Worm (Caenorhabditis elegans) whole organism, L1 larva: ENCODE data around the gene Y48E1C.4.

ENCODE experiments used
- C16A3.4 ChIP-seq: fragments of 150-350 bp; optimal IDR thresholded peaks from 2 replicates; lab custom pipeline; 2014; ENCODE audit warnings: missing biosample characterization, missing genetic modification characterization
- Y116A8C.19 ChIP-seq: sonication (generic microtip); optimal IDR thresholded peaks from 2 replicates; lab custom pipeline; 2016; ENCODE audit warnings: missing compliant biosample characterization, missing genetic modification characterization, borderline replicate concordance
- ceh-8 ChIP-seq: fragments of 200-800 bp; sonication (Bioruptor generic); optimal IDR thresholded peaks from 2 replicates; lab custom pipeline; 2018; ENCODE audit warnings: mild to moderate bottlenecking, missing genetic modification characterization, moderate library complexity, missing compliant biosample characterization
- ceh-88 ChIP-seq: fragments of 200-800 bp; sonication (Bioruptor generic); IDR thresholded peaks from 2 replicates; pipeline ENCODE4 v1.3.6; 2022; ENCODE audit warnings: missing genetic modification characterization, missing compliant biosample characterization
- ceh-90 ChIP-seq: sonication (generic microtip); optimal IDR thresholded peaks from 2 replicates; lab custom pipeline; 2016; ENCODE audit warnings: missing genetic modification characterization, missing compliant biosample characterization
- ces-1 ChIP-seq: fragments of 150-350 bp; optimal IDR thresholded peaks from 2 replicates; lab custom pipeline; 2014; ENCODE audit warnings: missing biosample characterization, missing genetic modification reagents, missing genetic modification characterization
- dpl-1 ChIP-seq, 3 experiments: fragments of 150-350 bp in 2 of 3; sonication (generic microtip) in 1 of 3; optimal IDR thresholded peaks; 2 replicates each; lab custom pipeline; 2014 to 2017; ENCODE audit warnings: missing biosample characterization in 3 of 3, missing genetic modification characterization in 3 of 3, missing genetic modification reagents in 3 of 3
- efl-1 ChIP-seq, 4 experiments: fragments of 150-350 bp; optimal IDR thresholded peaks in 3 of 4; peaks in 1 of 4; 1 replicate in 1 of 4; 2 replicates in 3 of 4; lab custom pipeline; 2014; ENCODE audit warnings: missing biosample characterization in 2 of 4, missing genetic modification characterization in 2 of 4, missing genetic modification reagents in 2 of 4
- elt-2 ChIP-seq: sonication (generic microtip); optimal IDR thresholded peaks from 2 replicates; lab custom pipeline; 2016; ENCODE audit warnings: missing genetic modification characterization, mild to moderate bottlenecking, inconsistent platforms, missing compliant biosample characterization, missing genetic modification reagents
- elt-3 ChIP-seq, 6 experiments: fragments of 150-350 bp in 1 of 6; sonication (generic microtip); optimal IDR thresholded peaks; 2 replicates each; lab custom pipeline; 2017 to 2018; ENCODE audit warnings: missing biosample characterization in 6 of 6, missing genetic modification characterization in 6 of 6, inconsistent platforms in 1 of 6
- ets-5 ChIP-seq: fragments of 200-800 bp; sonication (Bioruptor generic); IDR thresholded peaks from 2 replicates; pipeline ENCODE4 v1.3.6; 2022; ENCODE audit warnings: missing genetic modification characterization, missing compliant biosample characterization
- fkh-4 ChIP-seq: sonication (generic microtip); optimal IDR thresholded peaks from 2 replicates; lab custom pipeline; 2016; ENCODE audit warnings: missing compliant biosample characterization, missing genetic modification characterization, borderline replicate concordance
- fos-1 ChIP-seq: fragments of 150-350 bp; optimal IDR thresholded peaks from 2 replicates; lab custom pipeline; 2014; ENCODE audit warnings: missing biosample characterization, missing genetic modification characterization
- grh-1 ChIP-seq: fragments of 200-800 bp; sonication (Bioruptor generic); IDR thresholded peaks from 2 replicates; pipeline ENCODE4 v1.3.6; 2022; ENCODE audit warnings: missing genetic modification reagents, missing genetic modification characterization, missing compliant biosample characterization
- hpl-2 ChIP-seq: fragments of 150-350 bp; optimal IDR thresholded peaks from 2 replicates; lab custom pipeline; 2014; ENCODE audit warnings: missing biosample characterization, missing genetic modification reagents, missing genetic modification characterization
- lin-13 ChIP-seq: fragments of 150-350 bp; optimal IDR thresholded peaks from 2 replicates; lab custom pipeline; 2014; ENCODE audit warnings: missing biosample characterization, missing genetic modification reagents, missing genetic modification characterization
- lin-14 ChIP-seq: fragments of 200-800 bp; sonication (Bioruptor generic); optimal IDR thresholded peaks from 2 replicates; lab custom pipeline; 2018; ENCODE audit warnings: mild to moderate bottlenecking, missing genetic modification characterization, moderate library complexity, missing compliant biosample characterization
- lin-15B ChIP-seq: fragments of 150-350 bp; sonication (generic microtip); optimal IDR thresholded peaks from 3 replicates; lab custom pipeline; 2014; ENCODE audit warnings: missing biosample characterization, missing genetic modification characterization
- lin-35 ChIP-seq, 2 experiments: fragments of 150-350 bp; optimal IDR thresholded peaks; 2 replicates each; lab custom pipeline; 2014; ENCODE audit warnings: missing biosample characterization in 2 of 2, missing genetic modification characterization in 2 of 2, missing genetic modification reagents in 2 of 2
- lsy-2 ChIP-seq, 2 experiments: fragments of 150-350 bp; optimal IDR thresholded peaks; 2 replicates each; lab custom pipeline; 2014; ENCODE audit warnings: missing biosample characterization in 2 of 2, missing genetic modification characterization in 2 of 2
- mdl-1 ChIP-seq, 2 experiments: fragments of 150-350 bp; optimal IDR thresholded peaks; 2 replicates each; lab custom pipeline; 2014 to 2017; ENCODE audit warnings: missing biosample characterization in 2 of 2, missing genetic modification characterization in 2 of 2, inconsistent platforms in 1 of 2
- mep-1 ChIP-seq: fragments of 150-350 bp; optimal IDR thresholded peaks from 2 replicates; lab custom pipeline; 2014; ENCODE audit warnings: missing biosample characterization, missing genetic modification characterization
- nhr-19 ChIP-seq: fragments of 200-800 bp; sonication (Bioruptor generic); conservative IDR thresholded peaks from 2 replicates; pipeline ENCODE4 v1.3.6; 2022; ENCODE audit warnings: missing genetic modification characterization, missing compliant biosample characterization
- nhr-20 ChIP-seq: sonication (generic microtip); optimal IDR thresholded peaks from 2 replicates; lab custom pipeline; 2016; ENCODE audit warnings: mild to moderate bottlenecking, missing genetic modification characterization, missing compliant biosample characterization
- nhr-47 ChIP-seq: sonication (generic microtip); optimal IDR thresholded peaks from 2 replicates; lab custom pipeline; 2016; ENCODE audit warnings: mild to moderate bottlenecking, missing genetic modification characterization, moderate library complexity, missing compliant biosample characterization
- nhr-71 ChIP-seq: sonication (generic microtip); optimal IDR thresholded peaks from 2 replicates; lab custom pipeline; 2016; ENCODE audit warnings: mild to moderate bottlenecking, missing genetic modification characterization, moderate library complexity, missing compliant biosample characterization
- nhr-76 ChIP-seq: sonication (generic microtip); optimal IDR thresholded peaks from 2 replicates; lab custom pipeline; 2017; ENCODE audit warnings: missing biosample characterization, missing genetic modification characterization
- nhr-77 ChIP-seq: fragments of 150-350 bp; optimal IDR thresholded peaks from 2 replicates; lab custom pipeline; 2014; ENCODE audit warnings: missing biosample characterization, missing genetic modification characterization
- nhr-84 ChIP-seq: sonication (generic microtip); optimal IDR thresholded peaks from 2 replicates; lab custom pipeline; 2017; ENCODE audit warnings: missing biosample characterization, missing genetic modification characterization
- nhr-85 ChIP-seq: sonication (generic microtip); peaks from one replicate; lab custom pipeline; 2016; ENCODE audit warnings: missing genetic modification characterization, inconsistent platforms, missing compliant biosample characterization
- nhr-90 ChIP-seq: sonication (generic microtip); optimal IDR thresholded peaks from 2 replicates; lab custom pipeline; 2016; ENCODE audit warnings: mild to moderate bottlenecking, missing genetic modification characterization, missing compliant biosample characterization; ENCODE audit not compliant: poor library complexity
- pag-3 ChIP-seq: sonication (generic microtip); optimal IDR thresholded peaks from 2 replicates; lab custom pipeline; 2017; ENCODE audit warnings: missing genetic modification characterization, mild to moderate bottlenecking, missing compliant biosample characterization, antibody characterized with exemption, borderline replicate concordance; ENCODE audit not compliant: insufficient read depth
- pax-3 ChIP-seq: fragments of 200-800 bp; sonication (Bioruptor generic); optimal IDR thresholded peaks from 2 replicates; lab custom pipeline; 2018; ENCODE audit warnings: mild to moderate bottlenecking, missing genetic modification characterization, moderate library complexity, missing compliant biosample characterization
- pqm-1 ChIP-seq: sonication (generic microtip); optimal IDR thresholded peaks from 3 replicates; lab custom pipeline; 2017; ENCODE audit warnings: missing biosample characterization, missing genetic modification characterization
- skn-1 ChIP-seq: fragments of 150-350 bp; optimal IDR thresholded peaks from 2 replicates; lab custom pipeline; 2014; ENCODE audit warnings: missing biosample characterization, missing genetic modification characterization
- snu-23 ChIP-seq: sonication (generic microtip); optimal IDR thresholded peaks from 2 replicates; lab custom pipeline; 2016; ENCODE audit warnings: missing genetic modification characterization, missing compliant biosample characterization
- swsn-7 ChIP-seq: sonication (generic microtip); optimal IDR thresholded peaks from 2 replicates; lab custom pipeline; 2016; ENCODE audit warnings: missing genetic modification characterization, missing compliant biosample characterization
- tbx-2 ChIP-seq: sonication (generic microtip); optimal IDR thresholded peaks from 2 replicates; lab custom pipeline; 2016; ENCODE audit warnings: missing genetic modification characterization, missing compliant biosample characterization
- tlp-1 ChIP-seq: fragments of 150-350 bp; optimal IDR thresholded peaks from 2 replicates; lab custom pipeline; 2014; ENCODE audit warnings: missing biosample characterization, missing genetic modification characterization
- unc-30 ChIP-seq: sonication (generic microtip); optimal IDR thresholded peaks from 2 replicates; lab custom pipeline; 2017; ENCODE audit warnings: missing biosample characterization, missing genetic modification characterization
- unc-86 ChIP-seq: sonication (generic microtip); optimal IDR thresholded peaks from 2 replicates; lab custom pipeline; 2016; ENCODE audit warnings: missing genetic modification characterization, missing compliant biosample characterization
- vab-15 ChIP-seq: sonication (generic microtip); optimal IDR thresholded peaks from 2 replicates; lab custom pipeline; 2017; ENCODE audit warnings: missing genotype, mild to moderate bottlenecking, missing genetic modification characterization, missing compliant biosample characterization
- zag-1 ChIP-seq: fragments of 150-350 bp; optimal IDR thresholded peaks from 2 replicates; lab custom pipeline; 2014; ENCODE audit warnings: missing biosample characterization, missing genetic modification characterization

The Y48E1C.4 gene

DNA sequence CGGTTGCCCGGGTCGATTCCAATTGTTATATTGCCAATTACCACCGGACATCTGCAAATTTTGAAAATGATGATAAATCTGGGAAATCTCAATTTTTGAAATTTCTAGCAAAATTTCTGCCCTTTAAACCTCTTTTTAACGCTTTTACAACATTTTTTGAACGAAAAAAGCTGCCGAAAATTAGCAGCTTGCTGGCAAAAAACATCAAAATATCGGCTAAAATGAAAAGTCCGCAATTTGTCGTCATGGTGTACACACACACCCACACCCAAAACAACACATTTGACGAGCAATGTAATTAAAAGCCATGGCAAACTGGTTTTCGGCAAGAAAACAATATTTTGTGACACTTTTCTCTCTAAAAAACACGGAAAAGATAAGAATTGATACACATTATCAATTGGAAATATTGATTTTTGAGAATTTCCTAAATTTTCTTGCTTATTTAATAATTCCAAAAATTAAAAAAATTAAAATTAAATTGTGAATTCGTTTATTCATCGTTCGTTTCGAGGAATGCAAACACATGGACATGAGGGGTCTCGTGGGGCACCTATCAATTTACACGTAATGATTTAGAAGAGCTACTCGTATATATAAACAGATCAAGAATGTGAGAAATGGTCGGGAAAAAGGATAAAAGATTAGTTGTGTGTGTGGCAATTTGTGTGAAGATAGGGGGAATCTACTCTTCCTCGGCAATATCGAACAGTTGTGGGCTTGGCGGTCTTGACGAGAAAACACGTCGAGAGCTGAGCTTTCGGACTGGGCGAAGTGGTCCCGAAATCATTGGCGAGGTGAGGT, 24.2 kb upstream of the Y48E1C.4 start, which contains the start of gene pqn-27 (continued):
- TF ChIP-seq pqm-1 (tag; lab: Kevin White, UChicago) (no peak), pax-3 (tag; lab: Kevin White, UChicago) (no peak), unc-30 (tag; lab: Kevin White, UChicago) (no peak), ceh-88 (GFP tag; lab: Robert Waterston, UW) (no peak), nhr-76 (tag; lab: Kevin White, UChicago) (no peak), zag-1 (tag; lab: Kevin White, UChicago) (no peak), lin-15B (tag; lab: Kevin White, UChicago) (peak; percentile 36), ceh-90 (tag; lab: Kevin White, UChicago) (no peak), swsn-7 (tag; lab: Kevin White, UChicago) (peak; percentile 63), tlp-1 (no peak), hpl-2 (GFP tag; lab: Kevin White, UChicago) (no peak), nhr-84 (tag; lab: Kevin White, UChicago) (no peak), efl-1 (optimal IDR thresholded peaks at IDR 0.05; lab: Kevin White, UChicago) (peak; percentile 69 to 71), efl-1 (GFP tag; optimal IDR thresholded peaks at IDR 0.05 in 1 of 2; lab: Kevin White, UChicago) (peak; percentile 58 to 96), lin-13 (peak; percentile 44), nhr-77 (tag; lab: Kevin White, UChicago) (no peak), ces-1 (GFP tag; lab: Kevin White, UChicago) (no peak), ceh-8 (no peak), grh-1 (GFP tag; lab: Robert Waterston, UW) (peak; percentile 89), Y116A8C.19 (tag; lab: Kevin White, UChicago) (no peak), dpl-1 (GFP tag; optimal IDR thresholded peaks at IDR 0.05; lab: Kevin White, UChicago) (peak; percentile 53 to 58 (median 56)), vab-15 (tag; lab: Kevin White, UChicago) (no peak), unc-86 (tag; lab: Kevin White, UChicago) (no peak), nhr-47 (tag; lab: Kevin White, UChicago) (peak; percentile 74), fkh-4 (no peak), mdl-1 (tag; optimal IDR thresholded peaks at IDR 0.05; lab: Kevin White, UChicago) (no peak), C16A3.4 (peak; percentile 47), ets-5 (GFP tag; lab: Robert Waterston, UW) (no peak), elt-2 (peak; percentile 56), nhr-85 (tag; lab: Kevin White, UChicago) (peak; percentile 89), fos-1 (peak; percentile 47), elt-3 (tag; optimal IDR thresholded peaks at IDR 0.05; lab: Kevin White, UChicago) (peak in 2 of 6 experiments; percentile 86 to 94), lin-35 (GFP tag; optimal IDR thresholded peaks at IDR 0.05; lab: Kevin White, UChicago) (peak; percentile 39 to 70), nhr-71 (peak; percentile 81), nhr-19 (GFP tag; lab: Robert Waterston, UW) (peak; percentile 89), pag-3 (tag; lab: Kevin White, UChicago) (peak; percentile 10), nhr-90 (tag; lab: Kevin White, UChicago) (peak; percentile 77), tbx-2 (tag; lab: Kevin White, UChicago) (peak; percentile 79), mep-1 (tag; lab: Kevin White, UChicago) (peak; percentile 80)

DNA sequence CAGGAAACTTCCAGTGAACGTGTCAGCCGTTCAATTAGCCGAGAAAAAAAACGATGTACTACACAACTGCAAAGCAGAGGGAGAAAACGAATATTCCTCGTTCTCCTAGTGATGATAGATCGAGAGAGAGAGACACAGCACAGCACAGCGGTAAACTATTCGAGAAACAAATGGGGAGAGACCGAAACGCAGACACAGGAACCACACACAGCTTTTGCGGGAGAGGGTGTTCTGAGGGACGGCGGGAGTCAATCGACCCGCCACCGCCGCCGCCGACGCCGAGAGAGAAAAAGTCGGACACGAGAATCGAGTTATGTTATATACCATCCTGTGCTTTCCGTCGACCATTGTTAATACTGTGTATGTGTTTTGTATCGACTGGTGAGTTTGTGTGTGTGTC, 20.0 kb upstream of the Y48E1C.4 start:
- peak; percentile 14 for TF ChIP-seq skn-1 (tag; lab: Kevin White, UChicago)
- TF ChIP-seq swsn-7 (tag; lab: Kevin White, UChicago) = peak; percentile 22
- TF ChIP-seq ets-5 (GFP tag; lab: Robert Waterston, UW) = no peak
- peak; percentile 83 for TF ChIP-seq lin-14 (GFP tag; lab: Kevin White, UChicago)
- no peak for TF ChIP-seq lsy-2 (tag; optimal IDR thresholded peaks at IDR 0.05; lab: Kevin White, UChicago)
- peak; percentile 51 for TF ChIP-seq snu-23 (GFP tag; lab: Kevin White, UChicago)
- no peak for TF ChIP-seq fos-1
- TF ChIP-seq mep-1 (tag; lab: Kevin White, UChicago) = peak; percentile 3
- TF ChIP-seq mdl-1 (tag; optimal IDR thresholded peaks at IDR 0.05; lab: Kevin White, UChicago) = peak in 1 of 2 experiments; percentile 22
- TF ChIP-seq ceh-90 (tag; lab: Kevin White, UChicago) = no peak
- TF ChIP-seq nhr-19 (GFP tag; lab: Robert Waterston, UW) = peak; percentile 18; the same call in 1 of the 2 replicates
- TF ChIP-seq nhr-77 (tag; lab: Kevin White, UChicago) = peak; percentile 6
- no peak for TF ChIP-seq nhr-90 (tag; lab: Kevin White, UChicago)
- peak; percentile 21 for TF ChIP-seq nhr-20 (tag; lab: Kevin White, UChicago)
- TF ChIP-seq lin-35 (GFP tag; optimal IDR thresholded peaks at IDR 0.05; lab: Kevin White, UChicago) = peak in 1 of 2 experiments; percentile 10
- TF ChIP-seq tbx-2 (tag; lab: Kevin White, UChicago) = peak; percentile 13
